Fruit fly (Drosophila melanogaster): ENCODE data around the gene Hsp23.

The Hsp23 gene

dm6 chr3L:9335711-9336110, 46.0 kb upstream of the Hsp23 start (continued):
- TF ChIP-seq OdsH (GFP tag; optimal IDR thresholded peaks at IDR 0.05) (no peak), lz (GFP tag; optimal IDR thresholded peaks at IDR 0.05) (no peak), cyc (GFP tag; optimal IDR thresholded peaks at IDR 0.05) (no peak), Ets21C (GFP tag; optimal IDR thresholded peaks at IDR 0.05) (no peak), Ets96B (tag; optimal IDR thresholded peaks at IDR 0.05) (no peak), CG6854 (GFP tag; optimal IDR thresholded peaks at IDR 0.05) (peak; percentile 59), Gug (GFP tag; IDR thresholded peaks at IDR 0.05) (peak; percentile 50; the same call in 1 of the 2 replicates), CG8319 (GFP tag; optimal IDR thresholded peaks at IDR 0.05) (no peak), salr (GFP tag; optimal IDR thresholded peaks at IDR 0.05) (no peak), CG6808 (GFP tag; optimal IDR thresholded peaks at IDR 0.05) (peak; percentile 29), net (GFP tag; optimal IDR thresholded peaks at IDR 0.05) (no peak), CG10631 (GFP tag; optimal IDR thresholded peaks at IDR 0.05) (no peak), CG6276 (GFP tag; optimal IDR thresholded peaks at IDR 0.05) (peak; percentile 28), vri (GFP tag; optimal IDR thresholded peaks at IDR 0.05) (peak; percentile 21), CG6792 (GFP tag; optimal IDR thresholded peaks at IDR 0.05) (peak; percentile 5), CG9139 (GFP tag; optimal IDR thresholded peaks at IDR 0.05) (peak; percentile 42), acj6 (GFP tag; optimal IDR thresholded peaks at IDR 0.05) (no peak), fd85E (GFP tag; optimal IDR thresholded peaks at IDR 0.05) (no peak)

- no peak for TF ChIP-seq Eip75B (GFP tag; optimal IDR thresholded peaks at IDR 0.05)
- no peak for TF ChIP-seq net (GFP tag; optimal IDR thresholded peaks at IDR 0.05)
- TF ChIP-seq Sox14 (GFP tag; optimal IDR thresholded peaks at IDR 0.05), result peak; percentile 48
- no peak for TF ChIP-seq eg (GFP tag; IDR thresholded peaks at IDR 0.05)
- peak; percentile 16 for TF ChIP-seq CG16779 (tag; optimal IDR thresholded peaks at IDR 0.05)
- peak; percentile 26 for TF ChIP-seq Lpt (GFP tag; optimal IDR thresholded peaks at IDR 0.05)
- 0 out of 2 replicates have a peak, but pooled peaks have one; percentile 20 for TF ChIP-seq CG15336 (GFP tag; IDR thresholded peaks at IDR 0.05)
- no peak for TF ChIP-seq lz (GFP tag; optimal IDR thresholded peaks at IDR 0.05)
- no peak for TF ChIP-seq CG6792 (GFP tag; optimal IDR thresholded peaks at IDR 0.05)
- TF ChIP-seq svp (GFP tag), result peak; percentile 72
- TF ChIP-seq Sox102F (GFP tag; optimal IDR thresholded peaks at IDR 0.05), result peak; percentile 5
- TF ChIP-seq CG6808 (GFP tag; optimal IDR thresholded peaks at IDR 0.05), result no peak
- no peak for TF ChIP-seq Eip93F (GFP tag; optimal IDR thresholded peaks at IDR 0.05)
- peak; percentile 10 for TF ChIP-seq fkh (GFP tag; optimal IDR thresholded peaks at IDR 0.05)
- no peak for TF ChIP-seq acj6 (GFP tag; optimal IDR thresholded peaks at IDR 0.05)
- no peak for TF ChIP-seq Hr4 (GFP tag; optimal IDR thresholded peaks at IDR 0.05)
- TF ChIP-seq dsx (GFP tag; optimal IDR thresholded peaks at IDR 0.05; ENCODE audit: poor library complexity, severe bottlenecking), result peak; percentile 6
- no peak for TF ChIP-seq CG31627 (GFP tag; optimal IDR thresholded peaks at IDR 0.05)
- TF ChIP-seq CG8319 (GFP tag; optimal IDR thresholded peaks at IDR 0.05), result no peak
- no peak for TF ChIP-seq CG34406 (GFP tag; optimal IDR thresholded peaks at IDR 0.05)
- TF ChIP-seq Eip78C (GFP tag), result no peak
- no peak for TF ChIP-seq fd59A (GFP tag; optimal IDR thresholded peaks at IDR 0.05)
- peak in 1 of 2 experiments; percentile 42 for TF ChIP-seq ss (GFP tag; optimal IDR thresholded peaks at IDR 0.05)
- TF ChIP-seq achi (GFP tag; optimal IDR thresholded peaks at IDR 0.05), result no peak
- peak; percentile 38 for TF ChIP-seq CG9139 (GFP tag; optimal IDR thresholded peaks at IDR 0.05)
- TF ChIP-seq CG6163 (GFP tag; IDR thresholded peaks at IDR 0.05), result 0 out of 3 replicates have a peak, but pooled peaks have one; percentile 37
- no peak for TF ChIP-seq CG6854 (GFP tag; optimal IDR thresholded peaks at IDR 0.05)
- no peak for TF ChIP-seq CG10631 (GFP tag; optimal IDR thresholded peaks at IDR 0.05)
Measured at dm6 chr3L:9337942-9338468, 43.7 kb upstream of the Hsp23 start.

dm6 chr3L:9338510-9338909, 43.2 kb upstream of the Hsp23 start, which contains the start of gene PGRP-LC:
Gene PGRP-LC (plus strand): TSS chr3L:9338810.
- no peak for TF ChIP-seq CG31627 (GFP tag; optimal IDR thresholded peaks at IDR 0.05)
- TF ChIP-seq CG8119 (GFP tag; IDR thresholded peaks at IDR 0.05), result no peak
- no peak for TF ChIP-seq Smox (GFP tag; optimal IDR thresholded peaks at IDR 0.05)
- TF ChIP-seq Eip78C (GFP tag), result peak; percentile 32
- TF ChIP-seq Met (GFP tag; optimal IDR thresholded peaks at IDR 0.05), result no peak
- no peak for TF ChIP-seq eg (GFP tag; IDR thresholded peaks at IDR 0.05)
- no peak for TF ChIP-seq salr (GFP tag; optimal IDR thresholded peaks at IDR 0.05)
